Fruit fly (Drosophila melanogaster): ENCODE measurements around the gene CG31548.

Gene CG31548

dm6 chr3R:5601044-5601523, 35.6 kb downstream of the CG31548 start, which contains the start of the genes kra and SecS:
TSS of gene kra (minus strand) at chr3R:5601136.
TSS of gene SecS (plus strand) at chr3R:5601433.
- TF ChIP-seq noc (tag; optimal IDR thresholded peaks at IDR 0.05), result peak; percentile 55

DNA sequence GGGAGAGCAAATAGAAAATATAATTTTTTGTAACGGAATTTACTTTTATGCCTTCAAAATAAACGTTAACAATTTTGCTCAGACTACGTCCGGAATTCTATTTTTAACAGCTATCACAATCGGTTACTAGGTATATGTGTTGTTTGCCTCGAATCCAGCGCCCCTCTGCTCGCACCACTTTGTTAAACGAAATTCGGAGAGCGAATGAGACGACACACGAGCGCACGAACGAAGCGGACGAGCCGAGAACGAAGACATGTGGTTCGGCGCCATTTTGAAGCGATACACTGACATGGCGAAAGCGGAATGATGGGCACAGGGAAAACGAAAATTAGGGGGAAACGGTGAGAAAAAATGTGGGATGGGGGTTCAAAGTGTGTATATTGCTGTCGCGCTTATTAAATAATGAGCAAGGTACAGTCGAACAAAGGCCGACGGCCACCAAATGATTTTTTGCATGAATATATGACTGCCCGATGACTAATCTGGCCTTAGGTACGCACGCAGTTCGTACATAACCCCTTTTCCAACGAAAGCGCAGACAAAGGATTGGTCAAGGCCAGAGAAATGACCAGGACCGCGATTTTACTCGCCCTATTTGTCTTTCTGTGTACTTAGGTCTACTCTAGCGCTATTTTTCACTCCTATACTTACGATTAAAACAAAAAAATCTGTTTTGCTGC, 36.1 kb downstream of the CG31548 start:
- no peak for TF ChIP-seq noc (tag; optimal IDR thresholded peaks at IDR 0.05)

- TF ChIP-seq noc (tag; optimal IDR thresholded peaks at IDR 0.05), result no peak
Observed at dm6 chr3R:5599521-5600360, 36.9 kb downstream of the CG31548 start.

DNA sequence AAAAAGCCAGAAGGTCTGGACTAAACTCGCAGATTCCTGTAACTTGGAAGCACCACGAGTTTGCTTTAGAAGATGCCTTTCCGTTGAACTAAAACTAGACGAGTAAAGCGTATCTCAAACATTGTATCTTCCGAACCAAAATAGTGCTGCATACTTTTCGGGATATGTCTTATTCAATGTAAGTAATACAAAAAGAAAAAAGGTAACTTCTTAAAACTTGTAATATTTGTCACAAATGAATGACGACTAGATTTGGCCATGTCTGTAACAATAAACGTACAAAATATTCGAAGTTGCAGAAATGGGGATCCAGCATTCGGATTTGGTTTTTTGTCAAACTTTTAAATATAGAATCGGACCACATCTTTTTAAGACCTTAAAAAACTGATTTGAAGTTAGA, 41.8 kb downstream of the CG31548 start:
- no peak for TF ChIP-seq noc (tag; optimal IDR thresholded peaks at IDR 0.05)

DNA sequence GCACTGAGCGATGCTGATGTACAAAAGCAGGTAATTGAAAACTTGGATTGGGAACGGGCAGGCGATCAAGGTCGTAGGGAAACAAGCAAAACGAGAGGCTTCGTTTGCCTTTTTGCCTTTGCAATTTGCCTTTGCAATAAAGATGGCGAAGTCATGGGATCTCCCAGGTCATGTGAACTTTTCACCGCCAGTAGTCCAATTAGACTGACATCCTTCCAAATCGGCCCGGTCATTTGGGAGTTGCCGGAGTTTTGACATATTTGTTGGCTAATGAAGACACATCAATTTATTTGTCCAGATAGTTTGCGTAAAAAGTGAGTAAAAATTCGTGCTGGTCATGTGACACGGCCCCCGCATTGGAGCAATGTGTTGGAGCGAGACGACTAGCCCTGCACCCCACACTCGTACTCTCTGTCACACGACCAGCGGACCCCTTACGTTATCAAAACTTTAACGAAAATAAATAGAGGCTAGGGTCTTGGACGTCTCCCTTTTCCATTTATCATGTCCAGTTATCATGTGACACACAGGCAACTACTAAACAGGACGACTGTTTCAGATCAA, 44.6 kb downstream of the CG31548 start:
- TF ChIP-seq noc (tag; optimal IDR thresholded peaks at IDR 0.05), result no peak

DNA sequence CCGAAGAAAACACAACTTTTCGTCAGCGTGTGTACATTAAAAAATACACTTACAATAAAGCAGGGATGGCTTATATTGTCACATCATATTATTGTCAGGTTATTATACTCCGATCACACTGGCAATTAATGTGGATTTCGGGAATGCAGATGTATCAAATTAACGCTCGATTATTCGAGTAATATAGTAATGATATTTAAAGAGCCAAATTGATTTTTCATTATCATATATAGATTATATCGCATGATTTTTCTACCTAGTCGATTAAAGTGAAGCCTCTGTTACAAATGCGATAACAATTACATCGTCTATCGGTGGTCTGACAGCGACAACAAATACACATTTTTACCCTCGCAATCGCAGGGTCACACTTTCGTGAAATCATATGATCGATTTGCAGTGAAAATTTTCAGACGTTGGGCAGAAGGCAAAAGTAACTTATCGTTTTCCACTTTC, 45.2 kb downstream of the CG31548 start, which contains the start of the genes noi and Vha26:
noi (minus strand) TSS at position 62 of the 456 bp plus-strand sequence.
Vha26 (plus strand) TSS at position 366 of the 456 bp plus-strand sequence.
- TF ChIP-seq noc (tag; optimal IDR thresholded peaks at IDR 0.05), result no peak

DNA sequence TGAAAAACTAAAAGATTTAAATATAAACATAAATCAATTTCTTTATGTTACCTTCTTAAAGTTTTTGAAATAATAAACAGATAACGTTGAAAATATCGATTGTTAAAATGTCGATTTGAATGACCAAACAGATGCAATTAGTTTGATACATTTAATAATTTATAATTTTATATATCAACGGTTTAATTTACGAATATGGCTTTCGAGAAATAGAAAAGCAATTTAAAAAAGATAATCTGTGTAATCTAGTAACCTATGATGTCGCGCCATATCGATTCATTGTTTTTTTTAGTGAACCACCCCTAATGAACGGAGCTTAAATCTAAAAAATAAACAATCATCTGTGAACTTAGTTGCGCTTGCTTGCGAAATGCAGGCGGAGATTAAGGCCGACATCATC, 48.1 kb downstream of the CG31548 start, which contains the start of gene PolZ2:
PolZ2 (plus strand) TSS at position 301 of the 400 bp plus-strand sequence.
- TF ChIP-seq noc (tag; optimal IDR thresholded peaks at IDR 0.05), result no peak

DNA sequence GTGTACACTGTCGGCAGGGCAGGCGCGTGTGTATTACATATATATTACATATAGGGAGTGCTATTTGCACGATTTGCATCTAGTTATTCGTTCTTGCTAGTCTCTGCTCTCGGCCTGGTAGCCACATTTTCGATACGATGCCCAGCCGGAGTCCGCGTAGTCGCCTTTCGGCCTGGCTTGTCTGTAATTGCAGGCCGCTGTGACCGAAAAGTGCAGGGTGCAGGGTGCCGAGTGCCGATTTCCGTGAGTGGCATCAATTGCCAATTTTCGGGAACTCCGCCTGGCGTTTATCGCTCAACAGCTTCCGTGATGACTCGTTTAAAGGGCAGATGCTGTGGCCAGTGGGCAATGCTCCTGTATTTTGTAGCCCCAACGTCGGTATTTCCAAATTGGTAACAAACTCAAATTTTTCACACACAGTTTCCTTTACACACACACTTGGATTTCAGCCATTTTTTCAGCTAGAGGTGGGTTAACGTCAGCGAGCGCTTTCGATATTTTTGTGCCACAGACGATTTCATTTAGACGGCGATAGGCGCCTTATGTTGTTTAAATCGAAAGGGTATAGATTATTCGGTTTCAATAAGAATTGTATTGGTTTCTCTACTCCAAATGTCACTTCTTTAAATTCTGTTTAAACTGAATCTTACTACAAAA, 48.7 kb downstream of the CG31548 start, which contains the start of gene CG2926:
CG2926 (minus strand) TSS at position 518 of the 657 bp plus-strand sequence.
- no peak for TF ChIP-seq noc (tag; optimal IDR thresholded peaks at IDR 0.05)

All from whole organism, larva.